Worm (Caenorhabditis elegans) whole organism, L1 larva: ENCODE results near the gene Y82E9BL.18.
A peak's percentile ranks its signal among the peaks of the same experiment; 100 is the strongest.

ENCODE experiments used
- F16B12.6 ChIP-seq: fragments of 150-350 bp; optimal IDR thresholded peaks from 2 replicates; lab custom pipeline; 2014; ENCODE audit warnings: missing biosample characterization, missing genetic modification characterization
- alr-1 ChIP-seq: fragments of 200-800 bp; sonication (Bioruptor generic); optimal IDR thresholded peaks from 2 replicates; lab custom pipeline; 2018; ENCODE audit warnings: borderline replicate concordance, mild to moderate bottlenecking, missing genetic modification characterization, missing compliant biosample characterization
- ceh-63 ChIP-seq: fragments of 200-800 bp; sonication (Bioruptor generic); optimal IDR thresholded peaks from 2 replicates; lab custom pipeline; 2018; ENCODE audit warnings: mild to moderate bottlenecking, missing genetic modification characterization, missing compliant biosample characterization
- ceh-82 ChIP-seq, 3 experiments: fragments of 150-350 bp in 1 of 3; sonication (generic microtip) in 2 of 3; optimal IDR thresholded peaks; 2 replicates each; lab custom pipeline; 2014 to 2017; ENCODE audit warnings: missing biosample characterization in 3 of 3, missing genetic modification characterization in 3 of 3
- ceh-88 ChIP-seq: fragments of 200-800 bp; sonication (Bioruptor generic); IDR thresholded peaks from 2 replicates; pipeline ENCODE4 v1.3.6; 2022; ENCODE audit warnings: missing genetic modification characterization, missing compliant biosample characterization
- dpl-1 ChIP-seq, 3 experiments: fragments of 150-350 bp in 2 of 3; sonication (generic microtip) in 1 of 3; optimal IDR thresholded peaks; 2 replicates each; lab custom pipeline; 2014 to 2017; ENCODE audit warnings: missing biosample characterization in 3 of 3, missing genetic modification characterization in 3 of 3, missing genetic modification reagents in 3 of 3
- dsc-1 ChIP-seq: sonication (generic microtip); optimal IDR thresholded peaks from 2 replicates; lab custom pipeline; 2016; ENCODE audit warnings: mild to moderate bottlenecking, missing genetic modification characterization, missing compliant biosample characterization
- efl-1 ChIP-seq, 4 experiments: fragments of 150-350 bp; optimal IDR thresholded peaks in 3 of 4; peaks in 1 of 4; 1 replicate in 1 of 4; 2 replicates in 3 of 4; lab custom pipeline; 2014; ENCODE audit warnings: missing biosample characterization in 2 of 4, missing genetic modification characterization in 2 of 4, missing genetic modification reagents in 2 of 4
- elt-2 ChIP-seq: sonication (generic microtip); optimal IDR thresholded peaks from 2 replicates; lab custom pipeline; 2016; ENCODE audit warnings: missing genetic modification characterization, mild to moderate bottlenecking, inconsistent platforms, missing compliant biosample characterization, missing genetic modification reagents
- elt-3 ChIP-seq, 6 experiments: fragments of 150-350 bp in 1 of 6; sonication (generic microtip); optimal IDR thresholded peaks; 2 replicates each; lab custom pipeline; 2017 to 2018; ENCODE audit warnings: missing biosample characterization in 6 of 6, missing genetic modification characterization in 6 of 6, inconsistent platforms in 1 of 6
- fkh-10 ChIP-seq: sonication (generic microtip); optimal IDR thresholded peaks from 2 replicates; lab custom pipeline; 2017; ENCODE audit warnings: missing biosample characterization, missing genetic modification reagents, missing genetic modification characterization
- fkh-8 ChIP-seq: sonication (generic microtip); optimal IDR thresholded peaks from 2 replicates; lab custom pipeline; 2016; ENCODE audit warnings: mild to moderate bottlenecking, missing genetic modification characterization, missing compliant biosample characterization
- grh-1 ChIP-seq: fragments of 200-800 bp; sonication (Bioruptor generic); IDR thresholded peaks from 2 replicates; pipeline ENCODE4 v1.3.6; 2022; ENCODE audit warnings: missing genetic modification reagents, missing genetic modification characterization, missing compliant biosample characterization
- hlh-17 ChIP-seq: fragments of 200-800 bp; sonication (Bioruptor generic); optimal IDR thresholded peaks from 2 replicates; lab custom pipeline; 2018; ENCODE audit warnings: missing genetic modification characterization, mild to moderate bottlenecking, missing compliant biosample characterization, moderate library complexity, borderline replicate concordance
- lin-13 ChIP-seq: fragments of 150-350 bp; optimal IDR thresholded peaks from 2 replicates; lab custom pipeline; 2014; ENCODE audit warnings: missing biosample characterization, missing genetic modification reagents, missing genetic modification characterization
- lin-14 ChIP-seq: fragments of 200-800 bp; sonication (Bioruptor generic); optimal IDR thresholded peaks from 2 replicates; lab custom pipeline; 2018; ENCODE audit warnings: mild to moderate bottlenecking, missing genetic modification characterization, moderate library complexity, missing compliant biosample characterization
- mab-9 ChIP-seq: fragments of 200-800 bp; sonication (Bioruptor generic); IDR thresholded peaks from 2 replicates; pipeline ENCODE4 v1.3.6; 2022; ENCODE audit warnings: missing genetic modification reagents, missing genetic modification characterization, missing compliant biosample characterization
- nhr-12 ChIP-seq: sonication (generic microtip); optimal IDR thresholded peaks from 2 replicates; lab custom pipeline; 2017; ENCODE audit warnings: missing biosample characterization, missing genetic modification characterization
- nhr-237 ChIP-seq: fragments of 150-350 bp; optimal IDR thresholded peaks from 2 replicates; lab custom pipeline; 2014; ENCODE audit warnings: missing biosample characterization, missing genetic modification characterization
- nhr-28 ChIP-seq: fragments of 150-350 bp; optimal IDR thresholded peaks from 2 replicates; lab custom pipeline; 2014; ENCODE audit warnings: missing biosample characterization, missing genetic modification characterization
- nhr-71 ChIP-seq: sonication (generic microtip); optimal IDR thresholded peaks from 2 replicates; lab custom pipeline; 2016; ENCODE audit warnings: mild to moderate bottlenecking, missing genetic modification characterization, moderate library complexity, missing compliant biosample characterization
- nhr-77 ChIP-seq: fragments of 150-350 bp; optimal IDR thresholded peaks from 2 replicates; lab custom pipeline; 2014; ENCODE audit warnings: missing biosample characterization, missing genetic modification characterization
- nhr-90 ChIP-seq: sonication (generic microtip); optimal IDR thresholded peaks from 2 replicates; lab custom pipeline; 2016; ENCODE audit warnings: mild to moderate bottlenecking, missing genetic modification characterization, missing compliant biosample characterization; ENCODE audit not compliant: poor library complexity
- pqm-1 ChIP-seq: sonication (generic microtip); optimal IDR thresholded peaks from 3 replicates; lab custom pipeline; 2017; ENCODE audit warnings: missing biosample characterization, missing genetic modification characterization
- snpc-4 ChIP-seq: fragments of 150-350 bp; optimal IDR thresholded peaks from 2 replicates; lab custom pipeline; 2014; ENCODE audit warnings: missing biosample characterization, missing genetic modification characterization
- snu-23 ChIP-seq: sonication (generic microtip); optimal IDR thresholded peaks from 2 replicates; lab custom pipeline; 2016; ENCODE audit warnings: missing genetic modification characterization, missing compliant biosample characterization
- sox-4 ChIP-seq: sonication (generic microtip); optimal IDR thresholded peaks from 2 replicates; lab custom pipeline; 2016; ENCODE audit warnings: missing genetic modification characterization, missing compliant biosample characterization
- sptf-1 ChIP-seq: fragments of 150-350 bp; optimal IDR thresholded peaks from 2 replicates; lab custom pipeline; 2014; ENCODE audit warnings: missing biosample characterization, missing genetic modification characterization
- sup-37 ChIP-seq: fragments of 200-800 bp; sonication (Bioruptor generic); optimal IDR thresholded peaks from 2 replicates; lab custom pipeline; 2018; ENCODE audit warnings: mild to moderate bottlenecking, missing genetic modification characterization, missing compliant biosample characterization
- tlp-1 ChIP-seq: fragments of 150-350 bp; optimal IDR thresholded peaks from 2 replicates; lab custom pipeline; 2014; ENCODE audit warnings: missing biosample characterization, missing genetic modification characterization
- unc-130 ChIP-seq: fragments of 150-350 bp; optimal IDR thresholded peaks from 2 replicates; lab custom pipeline; 2017; ENCODE audit warnings: missing biosample characterization, missing genetic modification characterization, inconsistent platforms
- unc-62 ChIP-seq: fragments of 150-350 bp; optimal IDR thresholded peaks from 2 replicates; lab custom pipeline; 2014; ENCODE audit warnings: missing biosample characterization, missing genetic modification reagents, missing genetic modification characterization
- vab-15 ChIP-seq: sonication (generic microtip); optimal IDR thresholded peaks from 2 replicates; lab custom pipeline; 2017; ENCODE audit warnings: missing genotype, mild to moderate bottlenecking, missing genetic modification characterization, missing compliant biosample characterization
- xbp-1 ChIP-seq: sonication (generic microtip); optimal IDR thresholded peaks from 2 replicates; lab custom pipeline; 2016; ENCODE audit warnings: missing genetic modification characterization, missing compliant biosample characterization
- ztf-11 ChIP-seq, 2 experiments: sonication (generic microtip); optimal IDR thresholded peaks; 2 replicates each; lab custom pipeline; 2016 to 2017; ENCODE audit warnings: missing genetic modification characterization in 2 of 2, missing biosample characterization in 1 of 2, missing compliant biosample characterization in 1 of 2

Gene Y82E9BL.18

ce11 chrIII:1345694-1346093, 19.1 kb downstream of the Y82E9BL.18 start, which contains the start of gene Y82E9BL.6:
Y82E9BL.6 (minus strand) TSS chrIII:1345794.
- no peak for TF ChIP-seq nhr-237
- no peak for TF ChIP-seq elt-3 (tag; optimal IDR thresholded peaks at IDR 0.05; lab: Kevin White, UChicago)
- no peak for TF ChIP-seq elt-2 (tag; lab: Kevin White, UChicago)
- TF ChIP-seq xbp-1: no peak
- TF ChIP-seq unc-130 (tag; lab: Kevin White, UChicago): no peak
- no peak for TF ChIP-seq unc-62 (GFP tag; lab: Kevin White, UChicago)
- TF ChIP-seq nhr-77 (tag; lab: Kevin White, UChicago): no peak
- TF ChIP-seq, all 84 proteins: peak for 0

ce11 chrIII:1347003-1347402, 20.4 kb downstream of the Y82E9BL.18 start:
- TF ChIP-seq hlh-17 (GFP tag; lab: Kevin White, UChicago): no peak
- no peak for TF ChIP-seq sup-37
- TF ChIP-seq efl-1 (optimal IDR thresholded peaks at IDR 0.05; lab: Kevin White, UChicago): no peak
- peak in 1 of 2 experiments; percentile 51 for TF ChIP-seq efl-1 (GFP tag; optimal IDR thresholded peaks at IDR 0.05 in 1 of 2; lab: Kevin White, UChicago)

ce11 chrIII:1347539-1347938, 20.9 kb downstream of the Y82E9BL.18 start, which contains the start of gene Y82E9BL.5:
Y82E9BL.5 (minus strand) TSS chrIII:1347639.
- TF ChIP-seq nhr-12 (tag; lab: Kevin White, UChicago): no peak
- no peak for TF ChIP-seq grh-1 (GFP tag; lab: Robert Waterston, UW)
- no peak for TF ChIP-seq nhr-237
- no peak for TF ChIP-seq snpc-4 (tag; lab: Kevin White, UChicago)
- no peak for TF ChIP-seq sptf-1
- TF ChIP-seq sox-4 (tag; lab: Kevin White, UChicago): no peak
- no peak for TF ChIP-seq nhr-71
- TF ChIP-seq unc-130 (tag; lab: Kevin White, UChicago): no peak
- no peak for TF ChIP-seq lin-13 (GFP tag; lab: Kevin White, UChicago)
- TF ChIP-seq nhr-28 (tag; lab: Kevin White, UChicago): no peak

ce11 chrIII:1349313-1349712, 22.7 kb downstream of the Y82E9BL.18 start, which contains the start of gene fbxa-25:
fbxa-25 (minus strand) TSS chrIII:1349450.
- peak; percentile 5 for TF ChIP-seq elt-2 (tag; lab: Kevin White, UChicago)
- TF ChIP-seq nhr-71: no peak
- no peak for TF ChIP-seq efl-1 (optimal IDR thresholded peaks at IDR 0.05; lab: Kevin White, UChicago)
- peak in 1 of 2 experiments; percentile 51 for TF ChIP-seq efl-1 (GFP tag; optimal IDR thresholded peaks at IDR 0.05 in 1 of 2; lab: Kevin White, UChicago)
- TF ChIP-seq, all 84 proteins: peak for 2

- TF ChIP-seq pqm-1 (tag; lab: Kevin White, UChicago): no peak
- TF ChIP-seq efl-1 (optimal IDR thresholded peaks at IDR 0.05; lab: Kevin White, UChicago): no peak
- peak in 1 of 2 experiments; percentile 62 for TF ChIP-seq efl-1 (GFP tag; optimal IDR thresholded peaks at IDR 0.05 in 1 of 2; lab: Kevin White, UChicago)
- TF ChIP-seq, all 84 proteins: peak for 1
These were observed 24.2 kb downstream of the Y82E9BL.18 start, which contains the start of gene Y82E9BL.3 for ce11 chrIII:1350745-1351144. Y82E9BL.3 (minus strand) TSS chrIII:1350845.

ce11 chrIII:1354523-1354922, 27.9 kb downstream of the Y82E9BL.18 start:
- TF ChIP-seq mab-9 (no peak), alr-1 (no peak), ceh-82 (tag; optimal IDR thresholded peaks at IDR 0.05; lab: Kevin White, UChicago) (no peak), efl-1 (optimal IDR thresholded peaks at IDR 0.05; lab: Kevin White, UChicago) (no peak), efl-1 (GFP tag; optimal IDR thresholded peaks at IDR 0.05 in 1 of 2; lab: Kevin White, UChicago) (no peak), tlp-1 (tag; lab: Kevin White, UChicago) (no peak), dsc-1 (tag; lab: Kevin White, UChicago) (no peak), dpl-1 (GFP tag; optimal IDR thresholded peaks at IDR 0.05; lab: Kevin White, UChicago) (no peak), snpc-4 (tag; lab: Kevin White, UChicago) (no peak), lin-14 (GFP tag; lab: Kevin White, UChicago) (no peak), fkh-8 (no peak), nhr-90 (tag; lab: Kevin White, UChicago) (no peak), sptf-1 (no peak), snu-23 (GFP tag; lab: Kevin White, UChicago) (no peak), vab-15 (tag; lab: Kevin White, UChicago) (no peak), F16B12.6 (tag; lab: Kevin White, UChicago) (no peak), fkh-10 (GFP tag; lab: Kevin White, UChicago) (no peak), ceh-88 (GFP tag; lab: Robert Waterston, UW) (no peak), ceh-63 (GFP tag; lab: Kevin White, UChicago) (no peak), ztf-11 (tag; optimal IDR thresholded peaks at IDR 0.05; lab: Kevin White, UChicago) (no peak)
